Fruit fly (Drosophila melanogaster) whole organism, embryonic: ENCODE data around the gene Art3.

Experiments used
- Antp ChIP-seq: fragments of 200-800 bp; sonication (Bioruptor generic); optimal IDR thresholded peaks from 3 replicates; lab custom pipeline; 2016; ENCODE audit warnings: missing biosample characterization, missing genetic modification characterization
- Atf-2 ChIP-seq: fragments of 200-800 bp; sonication (Bioruptor generic); optimal IDR thresholded peaks from 2 replicates; lab custom pipeline; 2016; ENCODE audit warnings: missing biosample characterization, missing genetic modification characterization
- CG11398 ChIP-seq: fragments of 200-800 bp; sonication (Bioruptor generic); optimal IDR thresholded peaks from 2 replicates; lab custom pipeline; 2016; ENCODE audit warnings: missing biosample characterization, missing genetic modification characterization
- CG11695 ChIP-seq: fragments of 200-800 bp; sonication (Bioruptor generic); IDR thresholded peaks from 3 replicates; pipeline ENCODE4 v1.3.6; 2022; ENCODE audit warnings: missing biosample characterization, missing genetic modification characterization
- CG12104 ChIP-seq: fragments of 200-800 bp; sonication (Bioruptor generic); optimal IDR thresholded peaks from 3 replicates; lab custom pipeline; 2016; ENCODE audit warnings: missing biosample characterization, missing genetic modification characterization
- CG13123 ChIP-seq: fragments of 200-800 bp; sonication (Bioruptor generic); optimal IDR thresholded peaks from 2 replicates; lab custom pipeline; 2016; ENCODE audit warnings: missing biosample characterization, missing genetic modification characterization
- CG13624 ChIP-seq: fragments of 200-800 bp; sonication (Bioruptor generic); optimal IDR thresholded peaks from 2 replicates; lab custom pipeline; 2016; ENCODE audit warnings: missing biosample characterization, missing genetic modification characterization
- CG15011 ChIP-seq: fragments of 200-800 bp; sonication (Bioruptor generic); optimal IDR thresholded peaks from 3 replicates; lab custom pipeline; 2018; ENCODE audit warnings: missing biosample characterization, mild to moderate bottlenecking, missing genetic modification characterization
- CG15601 ChIP-seq: fragments of 200-800 bp; sonication (Bioruptor generic); optimal IDR thresholded peaks from 3 replicates; lab custom pipeline; 2019; ENCODE audit warnings: missing biosample characterization, mild to moderate bottlenecking, missing genetic modification characterization, moderate library complexity
- CG15696 ChIP-seq: fragments of 200-800 bp; sonication (Bioruptor generic); optimal IDR thresholded peaks from 2 replicates; lab custom pipeline; 2019; ENCODE audit warnings: missing biosample characterization, mild to moderate bottlenecking, missing genetic modification characterization, moderate library complexity
- CG2202 ChIP-seq: fragments of 200-800 bp; sonication (Bioruptor generic); optimal IDR thresholded peaks from 2 replicates; lab custom pipeline; 2018; ENCODE audit warnings: missing biosample characterization, mild to moderate bottlenecking, missing genetic modification characterization
- CG2889 ChIP-seq: fragments of 200-800 bp; sonication (Bioruptor generic); IDR thresholded peaks from 3 replicates; pipeline ENCODE4 v1.3.6; 2022; ENCODE audit warnings: missing biosample characterization, missing genetic modification characterization
- CG31388 ChIP-seq: fragments of 200-800 bp; sonication (Bioruptor generic); optimal IDR thresholded peaks from 2 replicates; lab custom pipeline; 2016; ENCODE audit warnings: missing biosample characterization, missing genetic modification characterization
- CG34376 ChIP-seq: fragments of 200-800 bp; sonication (Bioruptor generic); optimal IDR thresholded peaks from 2 replicates; lab custom pipeline; 2018; ENCODE audit warnings: missing biosample characterization, mild to moderate bottlenecking, missing genetic modification characterization
- CG4404 ChIP-seq: fragments of 200-800 bp; sonication (Bioruptor generic); IDR thresholded peaks from 2 replicates; pipeline ENCODE4 v1.3.6; 2022; ENCODE audit warnings: missing biosample characterization, missing genetic modification characterization
- CG4617 ChIP-seq: fragments of 200-800 bp; sonication (Bioruptor generic); optimal IDR thresholded peaks from 3 replicates; lab custom pipeline; 2016; ENCODE audit warnings: missing biosample characterization, missing genetic modification characterization, borderline replicate concordance
- CG4707 ChIP-seq: fragments of 200-800 bp; sonication (Bioruptor generic); optimal IDR thresholded peaks from 2 replicates; lab custom pipeline; 2018; ENCODE audit warnings: missing biosample characterization, mild to moderate bottlenecking, missing genetic modification characterization, moderate library complexity
- CG6272 ChIP-seq: fragments of 200-800 bp; sonication (Bioruptor generic); IDR thresholded peaks from 2 replicates; pipeline ENCODE4 v1.3.6; 2022; ENCODE audit warnings: missing biosample characterization, missing genetic modification characterization
- CG6854 ChIP-seq: fragments of 200-800 bp; sonication (Bioruptor generic); optimal IDR thresholded peaks from 3 replicates; lab custom pipeline; 2017; ENCODE audit warnings: missing biosample characterization, mild to moderate bottlenecking, missing genetic modification characterization
- CTCF ChIP-seq: fragments of 200-800 bp; sonication (Bioruptor generic); optimal IDR thresholded peaks from 2 replicates; lab custom pipeline; 2017; ENCODE audit warnings: missing biosample characterization, mild to moderate bottlenecking, missing genetic modification characterization, moderate library complexity
- Fer1 ChIP-seq: fragments of 200-800 bp; sonication (Bioruptor generic); optimal IDR thresholded peaks from 2 replicates; lab custom pipeline; 2017; ENCODE audit warnings: missing biosample characterization, mild to moderate bottlenecking, missing genetic modification characterization
- Fer2 ChIP-seq: fragments of 200-800 bp; sonication (Bioruptor generic); optimal IDR thresholded peaks from 2 replicates; lab custom pipeline; 2018; ENCODE audit warnings: missing biosample characterization, mild to moderate bottlenecking, missing genetic modification characterization, moderate library complexity
- Gug ChIP-seq: fragments of 200-800 bp; sonication (Bioruptor generic); IDR thresholded peaks from 4 replicates; pipeline ENCODE4 v1.3.6; 2022; ENCODE audit warnings: missing biosample characterization, missing genetic modification characterization
- HHEX ChIP-seq: fragments of 200-800 bp; sonication (Bioruptor generic); optimal IDR thresholded peaks from 3 replicates; lab custom pipeline; 2017; ENCODE audit warnings: missing biosample characterization, mild to moderate bottlenecking, missing genetic modification characterization, missing genetic modification reagents
- MESR4 ChIP-seq: fragments of 200-800 bp; sonication (Bioruptor generic); optimal IDR thresholded peaks from 2 replicates; lab custom pipeline; 2018; ENCODE audit warnings: missing biosample characterization, mild to moderate bottlenecking, missing genetic modification characterization, moderate library complexity
- NFAT ChIP-seq: fragments of 200-800 bp; sonication (Bioruptor generic); IDR thresholded peaks from 2 replicates; pipeline ENCODE4 v1.3.6; 2022; ENCODE audit warnings: missing biosample characterization, missing genetic modification characterization
- Nf-YA ChIP-seq: fragments of 200-800 bp; sonication (Bioruptor generic); IDR thresholded peaks from 2 replicates; pipeline ENCODE4 v1.3.6; 2022; ENCODE audit warnings: missing biosample characterization, missing genetic modification characterization
- Sox102F ChIP-seq: fragments of 200-800 bp; sonication (Bioruptor generic); optimal IDR thresholded peaks from 2 replicates; lab custom pipeline; 2018; ENCODE audit warnings: missing biosample characterization, mild to moderate bottlenecking, missing genetic modification characterization, moderate library complexity
- Trl ChIP-seq, 3 experiments: fragments of >200 bp in 2 of 3; fragments of 200-800 bp in 1 of 3; sonication (Bioruptor generic) in 1 of 3; optimal IDR thresholded peaks; 2 replicates in 1 of 3; 3 replicates in 2 of 3; lab custom pipeline; 2016 to 2017; ENCODE audit warnings: missing biosample characterization in 1 of 3, missing genetic modification characterization in 1 of 3
- crc ChIP-seq: fragments of 200-800 bp; sonication (Bioruptor generic); optimal IDR thresholded peaks from 2 replicates; lab custom pipeline; 2016; ENCODE audit warnings: missing biosample characterization, missing genetic modification characterization
- danr ChIP-seq: fragments of 200-800 bp; sonication (Bioruptor generic); IDR thresholded peaks from 2 replicates; pipeline ENCODE4 v1.3.6; 2022; ENCODE audit warnings: missing biosample characterization, missing genetic modification characterization
- dmrt11E ChIP-seq: fragments of 200-800 bp; sonication (Bioruptor generic); optimal IDR thresholded peaks from 3 replicates; lab custom pipeline; 2018; ENCODE audit warnings: missing biosample characterization, mild to moderate bottlenecking, missing genetic modification characterization, moderate library complexity
- gce ChIP-seq: fragments of 200-800 bp; sonication (Bioruptor generic); IDR thresholded peaks from 3 replicates; pipeline ENCODE4 v1.3.6; 2022; ENCODE audit warnings: missing biosample characterization, missing genetic modification characterization
- hb ChIP-seq: fragments of 200-800 bp; sonication (Bioruptor generic); IDR thresholded peaks from 3 replicates; pipeline ENCODE4 v1.3.6; 2022; ENCODE audit warnings: missing biosample characterization, missing genetic modification characterization; ENCODE audit not compliant: partially characterized antibody
- her ChIP-seq: fragments of 200-800 bp; sonication (Bioruptor generic); optimal IDR thresholded peaks from 2 replicates; lab custom pipeline; 2016; ENCODE audit warnings: missing biosample characterization, missing genetic modification characterization
- hth ChIP-seq: fragments of >200 bp; optimal IDR thresholded peaks from 2 replicates; lab custom pipeline; 2017; ENCODE audit warnings: inconsistent platforms
- kay ChIP-seq: fragments of 200-800 bp; sonication (Bioruptor generic); optimal IDR thresholded peaks from 2 replicates; lab custom pipeline; 2016; ENCODE audit warnings: missing biosample characterization, missing genetic modification characterization
- nmo ChIP-seq: fragments of 200-800 bp; sonication (Bioruptor generic); optimal IDR thresholded peaks from 2 replicates; lab custom pipeline; 2018; ENCODE audit warnings: missing biosample characterization, mild to moderate bottlenecking, missing genetic modification characterization, moderate library complexity
- odd ChIP-seq: fragments of 200-800 bp; sonication (Bioruptor generic); optimal IDR thresholded peaks from 2 replicates; lab custom pipeline; 2017; ENCODE audit warnings: missing biosample characterization, mild to moderate bottlenecking, missing genetic modification characterization
- p53 ChIP-seq: fragments of 200-800 bp; sonication (Bioruptor generic); optimal IDR thresholded peaks from 2 replicates; lab custom pipeline; 2016; ENCODE audit warnings: missing biosample characterization, missing genetic modification characterization
- ro ChIP-seq: fragments of 200-800 bp; sonication (Bioruptor generic); IDR thresholded peaks from 2 replicates; pipeline ENCODE4 v1.3.6; 2022; ENCODE audit warnings: missing biosample characterization, missing genetic modification characterization
- sd ChIP-seq: fragments of 200-800 bp; sonication (Bioruptor generic); optimal IDR thresholded peaks from 3 replicates; lab custom pipeline; 2018; ENCODE audit warnings: missing biosample characterization, mild to moderate bottlenecking, missing genetic modification characterization, moderate library complexity
- sr ChIP-seq: fragments of 200-800 bp; sonication (Bioruptor generic); IDR thresholded peaks from 3 replicates; pipeline ENCODE4 v1.3.6; 2022; ENCODE audit warnings: missing biosample characterization, missing genetic modification characterization
- ssp ChIP-seq: fragments of 200-800 bp; sonication (Bioruptor generic); IDR thresholded peaks from 2 replicates; pipeline ENCODE4 v1.3.6; 2022; ENCODE audit warnings: missing biosample characterization, missing genetic modification characterization
- tll ChIP-seq, 2 experiments: fragments of 200-800 bp in 1 of 2; fragments of >200 bp in 1 of 2; sonication (Bioruptor generic) in 1 of 2; optimal IDR thresholded peaks; 2 replicates each; lab custom pipeline; 2017 to 2019; ENCODE audit warnings: missing biosample characterization in 2 of 2, missing genetic modification characterization in 2 of 2, mild to moderate bottlenecking in 1 of 2, moderate library complexity in 1 of 2
- trh ChIP-seq: fragments of 200-800 bp; sonication (Bioruptor generic); optimal IDR thresholded peaks from 2 replicates; lab custom pipeline; 2016; ENCODE audit warnings: missing biosample characterization, missing genetic modification characterization
- vnd ChIP-seq: fragments of 200-800 bp; sonication (Bioruptor generic); IDR thresholded peaks from 3 replicates; pipeline ENCODE4 v1.3.6; 2022; ENCODE audit warnings: missing biosample characterization, missing genetic modification characterization; ENCODE audit not compliant: partially characterized antibody
- wek ChIP-seq: fragments of 200-800 bp; sonication (Bioruptor generic); optimal IDR thresholded peaks from 3 replicates; lab custom pipeline; 2018; ENCODE audit warnings: missing biosample characterization, mild to moderate bottlenecking, missing genetic modification characterization, moderate library complexity
- z ChIP-seq: fragments of 200-800 bp; sonication (Bioruptor generic); IDR thresholded peaks from 3 replicates; pipeline ENCODE4 v1.3.6; 2022; ENCODE audit warnings: missing biosample characterization, missing genetic modification characterization

Gene Art3

dm6 chr3R:15242186-15243045 is 13.2 kb upstream of the Art3 start, which contains the start of the genes tefu and Hsc70-4 (continued):
- TF ChIP-seq CG2889 (GFP tag; lab: Robert Waterston, UW) (peak; percentile 63; the same call in 1 of the 3 replicates), CG11695 (no peak), crc (peak; percentile 8), CG15696 (peak; percentile 76), CG34376 (peak; percentile 5), Trl (optimal IDR thresholded peaks at IDR 0.05; lab: Kevin White, UChicago) (no peak), Trl (GFP tag; optimal IDR thresholded peaks at IDR 0.05; lab: Kevin White, UChicago) (peak; percentile 47), CG11398 (GFP tag; lab: Kevin White, UChicago) (no peak), CG31388 (GFP tag; lab: Kevin White, UChicago) (no peak), hth (lab: Kevin White, UChicago) (no peak), CG6854 (GFP tag; lab: Kevin White, UChicago) (no peak), dmrt11E (tag; lab: Kevin White, UChicago) (peak; percentile 73), tll (GFP tag; optimal IDR thresholded peaks at IDR 0.05; lab: Kevin White, UChicago) (peak; percentile 14 to 93), CG15601 (tag; lab: Kevin White, UChicago) (peak; percentile 57), wek (GFP tag; lab: Kevin White, UChicago) (no peak), hb (GFP tag; lab: Robert Waterston, UW) (no peak), Gug (GFP tag; lab: Robert Waterston, UW) (peak; percentile 92), CTCF (GFP tag; lab: Kevin White, UChicago) (no peak), Fer1 (GFP tag; lab: Kevin White, UChicago) (peak; percentile 22), Antp (GFP tag; lab: Kevin White, UChicago) (peak; percentile 69), CG6272 (GFP tag; lab: Robert Waterston, UW) (peak; percentile 72; the same call in 1 of the 2 replicates), p53 (peak; percentile 1), gce (GFP tag; lab: Robert Waterston, UW) (peak; percentile 50; the same call in 1 of the 3 replicates), Fer2 (tag; lab: Kevin White, UChicago) (peak; percentile 21), Sox102F (GFP tag; lab: Kevin White, UChicago) (no peak), Atf-2 (GFP tag; lab: Kevin White, UChicago) (peak; percentile 63), her (GFP tag; lab: Kevin White, UChicago) (peak; percentile 28), odd (GFP tag; lab: Kevin White, UChicago) (peak; percentile 31), ro (peak; percentile 66; the same call in 1 of the 2 replicates), nmo (GFP tag; lab: Kevin White, UChicago) (peak; percentile 89), sd (no peak), kay (GFP tag; lab: Kevin White, UChicago) (peak; percentile 18), sr (GFP tag; lab: Robert Waterston, UW) (no peak; the same call in 2 of the 3 replicates), MESR4 (GFP tag; lab: Kevin White, UChicago) (peak; percentile 61), CG4404 (GFP tag; lab: Robert Waterston, UW) (peak; percentile 74), vnd (GFP tag; lab: Robert Waterston, UW) (no peak), ssp (peak; percentile 99), CG13624 (GFP tag; lab: Kevin White, UChicago) (peak; percentile 48), CG12104 (GFP tag; lab: Kevin White, UChicago) (peak; percentile 71), CG2202 (tag; lab: Kevin White, UChicago) (peak; percentile 40), Nf-YA (GFP tag; lab: Robert Waterston, UW) (peak; percentile 52; the same call in 1 of the 2 replicates), NFAT (peak; percentile 59), CG15011 (GFP tag; lab: Kevin White, UChicago) (peak; percentile 54), CG4617 (peak; percentile 38), HHEX (peak; percentile 52), danr (GFP tag; lab: Robert Waterston, UW) (peak; percentile 70; the same call in 1 of the 2 replicates), CG4707 (GFP tag; lab: Kevin White, UChicago) (no peak), z (no peak; the same call in 2 of the 3 replicates), CG13123 (GFP tag; lab: Kevin White, UChicago) (peak; percentile 63), trh (GFP tag; lab: Kevin White, UChicago) (peak; percentile 14)
